Fruit fly (Drosophila melanogaster): Measurements from ENCODE around the gene polo.

- TF ChIP-seq CG15710 (tag; optimal IDR thresholded peaks at IDR 0.05) (no peak), CG13204 (GFP tag; optimal IDR thresholded peaks at IDR 0.05) (no peak)
These were observed 592 bp downstream of the polo start for dm6 chr3L:20309758-20310733.

Measured in whole organism, pupa.